Worm (Caenorhabditis elegans): ENCODE results near the gene Y59E9AL.8.
A peak's percentile ranks its signal among the peaks of the same experiment; 100 is the strongest.

DNA sequence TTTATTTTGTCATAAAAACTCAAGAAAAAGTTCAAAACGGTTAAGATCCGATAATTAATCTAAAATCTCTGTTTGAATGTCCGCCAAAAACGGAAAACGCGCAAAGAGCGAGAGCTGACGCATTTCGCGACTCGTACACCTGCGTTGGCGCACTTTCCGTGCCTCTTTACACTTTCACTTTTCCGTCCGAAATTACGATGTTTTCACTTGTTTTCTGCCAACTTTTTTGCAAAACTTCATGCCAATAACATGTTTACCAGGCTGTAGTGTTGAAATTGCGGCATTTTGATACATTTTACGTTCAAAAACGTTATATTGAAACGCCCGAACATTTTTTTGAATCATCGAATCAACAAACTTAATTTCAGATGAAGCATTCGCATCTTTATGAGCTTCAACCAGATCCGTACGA lies 40.4 kb downstream of the Y59E9AL.8 start, which contains the start of gene W03F8.4:
- TF ChIP-seq nfya-1 (tag; optimal IDR thresholded peaks at IDR 0.05; ENCODE audit: borderline replicate concordance, insufficient read depth) (no peak), unc-62 (GFP tag; optimal IDR thresholded peaks at IDR 0.05) (no peak), tbp1 (GFP tag; optimal IDR thresholded peaks at IDR 0.05) (peak; percentile 75), fkh-3 (tag; optimal IDR thresholded peaks at IDR 0.05) (no peak), mxl-1 (tag; optimal IDR thresholded peaks at IDR 0.05) (no peak)

Measured in whole organism, young adult.